Worm (Caenorhabditis elegans): ENCODE results near the gene nas-28.

The nas-28 gene

DNA sequence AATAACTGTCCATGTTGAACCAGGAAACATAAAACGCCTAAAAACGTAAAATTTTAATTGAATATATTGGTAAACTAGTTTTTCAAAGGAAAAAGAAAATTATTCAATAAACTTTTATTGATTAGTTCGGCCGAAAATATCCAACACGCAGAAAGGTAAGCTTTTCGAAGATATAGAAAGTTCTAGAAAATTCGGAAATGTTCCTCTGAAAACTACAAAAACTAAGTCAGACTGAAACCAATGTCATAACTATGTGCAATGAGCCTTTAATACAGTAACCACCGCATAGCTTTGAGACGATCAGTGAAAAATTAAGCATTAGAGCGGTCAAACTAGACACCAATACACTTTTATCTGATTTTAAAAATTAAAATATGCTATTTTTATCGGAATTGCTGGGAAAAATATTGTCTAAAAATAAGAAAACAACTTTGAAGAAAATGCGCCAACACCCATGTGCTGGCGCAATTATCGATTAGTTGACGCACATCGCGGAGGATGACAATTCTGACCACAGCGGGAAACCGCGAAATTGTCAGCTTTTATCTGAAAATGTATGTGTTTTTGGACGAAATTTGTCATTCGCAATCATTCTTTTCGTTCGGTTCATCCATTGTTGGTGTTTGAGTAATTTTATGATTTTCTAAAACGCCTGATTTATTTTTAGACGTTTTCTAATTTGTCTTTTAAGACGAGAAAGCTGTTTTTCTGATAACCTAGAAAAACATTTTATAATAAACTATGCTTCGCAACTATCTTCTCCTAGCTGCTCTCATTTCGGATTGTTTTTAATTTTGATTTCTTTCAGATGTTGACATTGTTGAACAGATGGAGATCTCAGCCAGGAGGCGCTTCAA is 15.6 kb upstream of the nas-28 start, which contains the start of the genes C23G10.7 and rpn-2:
Gene C23G10.7, minus strand, starts transcription at position 37 of the 857 bp plus-strand sequence.
Gene rpn-2, plus strand, starts transcription at position 807 of the 857 bp plus-strand sequence.
- TF ChIP-seq tra-4 (tag; optimal IDR thresholded peaks at IDR 0.05) (no peak), scrt-1 (GFP tag; IDR thresholded peaks at IDR 0.05) (0 out of 2 replicates have a peak, but pooled peaks have one; percentile 17), ceh-13 (GFP tag; optimal IDR thresholded peaks at IDR 0.05) (no peak), F13C5.2 (tag; optimal IDR thresholded peaks at IDR 0.05) (peak; percentile 2), aly-1 (tag; optimal IDR thresholded peaks at IDR 0.05) (no peak), hmg-4 (GFP tag; optimal IDR thresholded peaks at IDR 0.05) (no peak), ama-1 (optimal IDR thresholded peaks at IDR 0.05) (no peak), sea-1 (GFP tag; conservative IDR thresholded peaks at IDR 0.05) (no peak)

DNA sequence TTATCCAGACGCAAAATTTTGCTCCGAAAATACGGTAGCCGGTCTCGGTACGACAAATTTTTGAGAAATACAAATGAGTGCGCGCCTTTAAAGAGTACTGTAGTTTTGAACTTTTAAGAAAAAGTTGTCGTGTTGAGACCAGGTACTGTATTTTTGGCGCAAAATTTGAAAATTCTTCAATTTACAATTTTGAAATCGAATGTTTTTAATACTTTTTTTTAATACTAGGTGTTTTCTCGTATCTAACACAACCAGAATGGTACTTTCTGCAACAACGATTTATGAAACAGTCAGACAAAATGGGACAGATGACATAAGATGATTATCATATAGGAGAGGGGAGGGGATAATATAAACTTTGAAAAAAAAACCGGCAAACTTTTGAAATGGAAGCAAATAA is 12.7 kb upstream of the nas-28 start:
- no peak for TF ChIP-seq B0310.2 (tag; optimal IDR thresholded peaks at IDR 0.05)
- no peak for TF ChIP-seq tra-4 (tag; optimal IDR thresholded peaks at IDR 0.05)

DNA sequence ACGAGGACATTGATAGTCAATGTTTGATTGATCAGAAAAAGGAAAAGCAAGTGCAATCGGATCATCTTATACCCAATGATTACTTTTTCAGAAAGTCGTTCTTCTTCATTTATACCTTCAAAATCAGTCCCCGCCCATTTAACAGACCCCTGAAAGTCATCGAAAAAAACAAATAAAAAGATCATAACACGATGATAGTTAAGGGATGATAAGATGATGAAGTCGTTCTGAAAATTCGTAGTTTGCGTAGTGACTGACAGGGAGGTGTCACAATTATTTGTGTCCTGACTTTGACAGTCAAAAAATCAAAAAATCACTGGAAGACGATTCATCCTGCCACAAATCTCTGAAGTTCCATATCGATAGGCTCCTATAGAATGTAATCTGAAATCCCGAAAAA is 11.5 kb upstream of the nas-28 start, which contains the start of gene ugt-66:
Gene ugt-66, minus strand, starts transcription at position 101 of the 400 bp plus-strand sequence.
- TF ChIP-seq hmg-4 (GFP tag; optimal IDR thresholded peaks at IDR 0.05) (no peak), tbx-11 (GFP tag; IDR thresholded peaks at IDR 0.05) (no peak), tbx-37 (GFP tag; conservative IDR thresholded peaks at IDR 0.05) (no peak)

DNA sequence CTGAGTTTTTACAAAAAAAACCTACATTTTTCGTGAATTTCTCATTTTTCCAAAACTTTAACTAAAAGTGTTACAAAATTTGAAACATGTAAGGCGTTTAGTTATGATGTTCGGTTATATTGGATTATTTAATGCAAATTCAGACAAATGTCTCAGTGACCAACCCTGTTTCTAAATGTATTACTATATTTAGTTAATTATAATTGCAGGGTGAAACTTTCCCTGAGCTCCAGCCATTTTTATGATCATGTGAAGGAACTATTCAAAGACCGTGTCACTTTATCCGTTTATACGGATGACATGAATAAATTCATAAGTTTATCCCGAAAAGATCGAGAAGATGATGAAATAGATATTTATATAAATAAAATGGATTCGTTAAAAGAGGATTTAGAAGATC is 7.8 kb upstream of the nas-28 start, which contains the start of gene C23G10.5:
Gene C23G10.5, plus strand, starts transcription at position 301 of the 400 bp plus-strand sequence.
- TF ChIP-seq ama-1 (optimal IDR thresholded peaks at IDR 0.05) (no peak), hmbx-1 (tag; optimal IDR thresholded peaks at IDR 0.05) (no peak), sea-1 (GFP tag; conservative IDR thresholded peaks at IDR 0.05) (no peak), hnd-1 (tag; optimal IDR thresholded peaks at IDR 0.05) (no peak), B0310.2 (tag; optimal IDR thresholded peaks at IDR 0.05) (no peak), scrt-1 (GFP tag; IDR thresholded peaks at IDR 0.05) (no peak)

DNA sequence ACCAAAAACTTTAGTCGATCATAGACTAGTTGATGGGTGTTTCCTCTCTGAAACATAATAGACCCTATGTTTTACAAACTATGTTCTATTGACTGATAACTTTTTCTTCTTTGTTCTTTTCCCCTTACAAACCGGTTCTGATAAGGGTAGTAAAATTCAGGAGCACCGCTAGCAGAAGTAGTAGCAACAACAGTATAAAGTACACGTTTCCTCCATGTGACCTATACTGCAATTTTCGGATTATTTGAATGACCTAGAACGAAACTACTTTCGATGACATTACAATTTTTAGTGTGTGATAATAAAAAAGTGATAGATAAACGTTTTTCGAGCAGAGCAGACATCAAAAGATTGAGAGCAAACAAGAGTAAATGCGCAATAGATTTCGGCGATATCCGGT is 2.7 kb downstream of the nas-28 start:
- TF ChIP-seq tbx-11 (GFP tag; IDR thresholded peaks at IDR 0.05) (no peak), ama-1 (optimal IDR thresholded peaks at IDR 0.05) (no peak), sea-1 (GFP tag; conservative IDR thresholded peaks at IDR 0.05) (no peak), hmbx-1 (tag; optimal IDR thresholded peaks at IDR 0.05) (no peak), tra-4 (tag; optimal IDR thresholded peaks at IDR 0.05) (no peak), hmg-4 (GFP tag; optimal IDR thresholded peaks at IDR 0.05) (no peak), ets-7 (tag; optimal IDR thresholded peaks at IDR 0.05) (no peak), ceh-36 (tag; optimal IDR thresholded peaks at IDR 0.05) (no peak), ceh-13 (GFP tag; optimal IDR thresholded peaks at IDR 0.05) (no peak), flt-1 (GFP tag; IDR thresholded peaks at IDR 0.05) (no peak)

DNA sequence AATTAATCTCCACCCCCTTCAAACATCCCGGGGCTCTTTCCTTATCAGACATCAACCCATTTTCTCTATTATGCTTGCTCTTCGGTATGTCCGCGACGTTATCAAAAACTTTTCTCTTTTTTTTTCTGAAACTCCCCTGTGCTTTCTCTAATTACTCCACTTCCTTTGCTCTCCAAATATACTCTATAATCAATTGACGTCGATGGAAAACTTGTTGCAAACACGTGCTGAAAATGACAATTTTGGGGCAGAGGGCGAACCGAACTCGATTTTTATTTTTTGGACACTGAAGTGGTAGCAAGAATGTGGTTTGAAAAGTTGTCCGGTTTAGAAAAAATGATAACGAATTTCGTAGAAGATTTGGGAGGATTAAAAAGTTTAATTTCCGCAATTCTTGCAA is 4.0 kb downstream of the nas-28 start:
- no peak for TF ChIP-seq F13C5.2 (tag; optimal IDR thresholded peaks at IDR 0.05)
- TF ChIP-seq hmbx-1 (tag; optimal IDR thresholded peaks at IDR 0.05) = no peak
- TF ChIP-seq scrt-1 (GFP tag; IDR thresholded peaks at IDR 0.05) = no peak
- TF ChIP-seq aly-1 (tag; optimal IDR thresholded peaks at IDR 0.05) = no peak

DNA sequence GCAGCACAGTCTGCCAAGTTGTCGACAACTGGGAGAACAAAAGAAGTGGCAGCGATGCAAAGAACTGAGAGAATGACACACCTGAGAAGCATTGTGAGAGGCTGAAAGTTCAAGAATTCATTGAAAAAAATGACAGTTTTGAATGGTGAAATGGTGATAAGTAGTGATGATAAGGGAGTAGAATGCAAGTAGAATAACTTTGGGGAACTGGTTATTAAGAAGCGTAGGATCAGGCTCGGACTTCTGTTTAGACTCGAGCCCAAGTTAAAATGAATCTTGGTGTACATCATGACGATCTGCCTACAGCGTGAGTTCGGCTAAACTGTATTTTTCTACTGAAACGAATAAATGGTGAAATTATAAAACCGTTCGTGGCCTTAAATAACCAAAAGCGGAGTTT is 4.4 kb downstream of the nas-28 start, which contains the start of gene F42A10.7:
Gene F42A10.7, minus strand, starts transcription at position 101 of the 400 bp plus-strand sequence.
- TF ChIP-seq scrt-1 (GFP tag; IDR thresholded peaks at IDR 0.05) (no peak), hmg-4 (GFP tag; optimal IDR thresholded peaks at IDR 0.05) (no peak), tra-4 (tag; optimal IDR thresholded peaks at IDR 0.05) (no peak), B0310.2 (tag; optimal IDR thresholded peaks at IDR 0.05) (no peak), hnd-1 (tag; optimal IDR thresholded peaks at IDR 0.05) (no peak)

DNA sequence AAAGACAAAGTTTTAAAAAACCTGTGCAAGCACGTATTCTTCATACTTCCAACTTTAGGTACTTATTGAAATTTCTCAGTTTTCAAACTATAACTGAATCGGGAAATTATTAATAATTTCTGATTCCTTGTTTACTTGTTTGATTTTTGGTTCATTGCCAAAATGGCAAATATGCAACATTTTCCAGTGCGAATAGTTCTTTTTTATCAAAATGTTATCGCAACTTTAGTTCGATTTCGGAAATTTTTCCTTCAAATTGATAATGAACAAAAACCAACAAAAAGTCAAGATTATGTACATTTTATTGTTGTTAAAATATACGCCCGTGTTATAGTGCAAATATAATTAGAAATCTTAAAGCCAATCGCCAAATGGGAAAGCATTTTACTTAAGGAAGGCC is 5.4 kb downstream of the nas-28 start:
- TF ChIP-seq B0310.2 (tag; optimal IDR thresholded peaks at IDR 0.05) (no peak), ama-1 (optimal IDR thresholded peaks at IDR 0.05) (no peak), hnd-1 (tag; optimal IDR thresholded peaks at IDR 0.05) (no peak), tra-4 (tag; optimal IDR thresholded peaks at IDR 0.05) (no peak), flt-1 (GFP tag; IDR thresholded peaks at IDR 0.05) (no peak), ceh-13 (GFP tag; optimal IDR thresholded peaks at IDR 0.05) (no peak), pes-1 (GFP tag; IDR thresholded peaks at IDR 0.05) (no peak), sea-1 (GFP tag; conservative IDR thresholded peaks at IDR 0.05) (no peak), ets-7 (tag; optimal IDR thresholded peaks at IDR 0.05) (no peak), ceh-36 (tag; optimal IDR thresholded peaks at IDR 0.05) (no peak), tbx-37 (GFP tag; conservative IDR thresholded peaks at IDR 0.05) (no peak), hmg-4 (GFP tag; optimal IDR thresholded peaks at IDR 0.05) (no peak), aly-1 (tag; optimal IDR thresholded peaks at IDR 0.05) (no peak), hmbx-1 (tag; optimal IDR thresholded peaks at IDR 0.05) (no peak), F13C5.2 (tag; optimal IDR thresholded peaks at IDR 0.05) (no peak)

DNA sequence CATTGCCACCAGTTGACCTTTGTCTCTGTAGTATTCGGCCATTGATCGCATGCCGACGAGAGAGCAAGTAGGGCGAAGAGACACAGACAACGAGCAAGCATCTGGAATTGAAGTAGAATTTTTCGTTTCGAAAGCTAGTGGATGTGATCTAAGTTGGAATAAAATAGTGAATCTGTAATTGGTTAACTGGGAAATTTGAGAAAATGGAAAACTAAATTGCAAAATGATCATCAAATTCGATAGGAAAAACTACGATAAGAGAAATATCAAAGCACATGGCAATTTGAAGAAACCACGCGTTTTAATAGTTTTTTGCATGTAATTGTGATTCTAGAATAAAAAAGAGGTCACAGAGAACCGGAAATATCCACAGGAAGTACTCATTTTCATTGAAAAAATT is 6.3 kb downstream of the nas-28 start, which contains the start of gene F42A10.6:
Gene F42A10.6, minus strand, starts transcription at position 101 of the 400 bp plus-strand sequence.
- TF ChIP-seq ceh-13 (GFP tag; optimal IDR thresholded peaks at IDR 0.05) (no peak), hmg-4 (GFP tag; optimal IDR thresholded peaks at IDR 0.05) (no peak), tbx-37 (GFP tag; conservative IDR thresholded peaks at IDR 0.05) (no peak), hmbx-1 (tag; optimal IDR thresholded peaks at IDR 0.05) (no peak), tbx-11 (GFP tag; IDR thresholded peaks at IDR 0.05) (no peak), F13C5.2 (tag; optimal IDR thresholded peaks at IDR 0.05) (no peak), hnd-1 (tag; optimal IDR thresholded peaks at IDR 0.05) (no peak), aly-1 (tag; optimal IDR thresholded peaks at IDR 0.05) (no peak), B0310.2 (tag; optimal IDR thresholded peaks at IDR 0.05) (no peak), tra-4 (tag; optimal IDR thresholded peaks at IDR 0.05) (no peak), flt-1 (GFP tag; IDR thresholded peaks at IDR 0.05) (no peak), scrt-1 (GFP tag; IDR thresholded peaks at IDR 0.05) (no peak), pes-1 (GFP tag; IDR thresholded peaks at IDR 0.05) (no peak), sea-1 (GFP tag; conservative IDR thresholded peaks at IDR 0.05) (no peak), ama-1 (optimal IDR thresholded peaks at IDR 0.05) (no peak), ets-7 (tag; optimal IDR thresholded peaks at IDR 0.05) (no peak)
